Worm (Caenorhabditis elegans) whole organism, L1 larva: ENCODE data around the gene rpl-21.

Source experiments
- Y116A8C.19 ChIP-seq: sonication (generic microtip); optimal IDR thresholded peaks from 2 replicates; lab custom pipeline; 2016; ENCODE audit warnings: missing compliant biosample characterization, missing genetic modification characterization, borderline replicate concordance
- ama-1 ChIP-seq: fragments of 150-350 bp; optimal IDR thresholded peaks from 2 replicates; lab custom pipeline; 2014
- dsc-1 ChIP-seq: sonication (generic microtip); optimal IDR thresholded peaks from 2 replicates; lab custom pipeline; 2016; ENCODE audit warnings: mild to moderate bottlenecking, missing genetic modification characterization, missing compliant biosample characterization
- elt-2 ChIP-seq: sonication (generic microtip); optimal IDR thresholded peaks from 2 replicates; lab custom pipeline; 2016; ENCODE audit warnings: missing genetic modification characterization, mild to moderate bottlenecking, inconsistent platforms, missing compliant biosample characterization, missing genetic modification reagents
- lin-13 ChIP-seq: fragments of 150-350 bp; optimal IDR thresholded peaks from 2 replicates; lab custom pipeline; 2014; ENCODE audit warnings: missing biosample characterization, missing genetic modification reagents, missing genetic modification characterization
- lin-35 ChIP-seq, 2 experiments: fragments of 150-350 bp; optimal IDR thresholded peaks; 2 replicates each; lab custom pipeline; 2014; ENCODE audit warnings: missing biosample characterization in 2 of 2, missing genetic modification characterization in 2 of 2, missing genetic modification reagents in 2 of 2
- mdl-1 ChIP-seq, 2 experiments: fragments of 150-350 bp; optimal IDR thresholded peaks; 2 replicates each; lab custom pipeline; 2014 to 2017; ENCODE audit warnings: missing biosample characterization in 2 of 2, missing genetic modification characterization in 2 of 2, inconsistent platforms in 1 of 2
- nhr-28 ChIP-seq: fragments of 150-350 bp; optimal IDR thresholded peaks from 2 replicates; lab custom pipeline; 2014; ENCODE audit warnings: missing biosample characterization, missing genetic modification characterization
- unc-86 ChIP-seq: sonication (generic microtip); optimal IDR thresholded peaks from 2 replicates; lab custom pipeline; 2016; ENCODE audit warnings: missing genetic modification characterization, missing compliant biosample characterization

ce11 chrIII:8093079-8093623 is 36.9 kb downstream of the rpl-21 start, which contains the start of gene K06H7.2:
- peak; percentile 53 to 78 for TF ChIP-seq lin-35 (GFP tag; optimal IDR thresholded peaks at IDR 0.05; lab: Kevin White, UChicago)
- no peak for TF ChIP-seq ama-1 (lab: Kevin White, UChicago)
- TF ChIP-seq elt-2 (tag; lab: Kevin White, UChicago), result no peak
- TF ChIP-seq lin-13 (GFP tag; lab: Kevin White, UChicago), result no peak
- TF ChIP-seq Y116A8C.19 (tag; lab: Kevin White, UChicago), result no peak
- no peak for TF ChIP-seq mdl-1 (tag; optimal IDR thresholded peaks at IDR 0.05; lab: Kevin White, UChicago)
- peak; percentile 19 for TF ChIP-seq dsc-1 (tag; lab: Kevin White, UChicago)
- TF ChIP-seq nhr-28 (tag; lab: Kevin White, UChicago), result no peak
- TF ChIP-seq unc-86 (tag; lab: Kevin White, UChicago), result no peak
